Worm (Caenorhabditis elegans) whole organism, L2 larva: Measurements from ENCODE around the gene col-74.

Source experiments
- aly-2 ChIP-seq: fragments of 150-350 bp; optimal IDR thresholded peaks from 2 replicates; lab custom pipeline; 2014; ENCODE audit warnings: missing biosample characterization, missing genetic modification characterization
- ama-1 ChIP-seq: fragments of 150-350 bp; optimal IDR thresholded peaks from 2 replicates; lab custom pipeline; 2018; ENCODE audit warnings: inconsistent platforms
- elt-3 ChIP-seq: sonication (generic microtip); optimal IDR thresholded peaks from 2 replicates; lab custom pipeline; 2017; ENCODE audit warnings: missing biosample characterization, missing genetic modification characterization
- mab-5 ChIP-seq: fragments of 150-350 bp; optimal IDR thresholded peaks from 2 replicates; lab custom pipeline; 2014; ENCODE audit warnings: missing biosample characterization, missing genetic modification characterization
- mdl-1 ChIP-seq, 2 experiments: fragments of 150-350 bp in 1 of 2; sonication (generic microtip) in 1 of 2; optimal IDR thresholded peaks; 2 replicates each; lab custom pipeline; 2017; ENCODE audit warnings: missing biosample characterization in 2 of 2, missing genetic modification characterization in 2 of 2
- nhr-237 ChIP-seq: fragments of 150-350 bp; optimal IDR thresholded peaks from 2 replicates; lab custom pipeline; 2014; ENCODE audit warnings: missing biosample characterization, missing genetic modification characterization
- sma-3 ChIP-seq: sonication (generic microtip); optimal IDR thresholded peaks from 2 replicates; lab custom pipeline; 2016; ENCODE audit warnings: missing genetic modification reagents, missing genetic modification characterization, missing compliant biosample characterization
- snpc-4 ChIP-seq: fragments of 150-350 bp; optimal IDR thresholded peaks from 2 replicates; lab custom pipeline; 2014; ENCODE audit warnings: missing biosample characterization, missing genetic modification characterization
- unc-55 ChIP-seq: fragments of 150-350 bp; sonication (generic microtip); optimal IDR thresholded peaks from 3 replicates; lab custom pipeline; 2014; ENCODE audit warnings: missing biosample characterization, missing genetic modification reagents, missing genetic modification characterization
- unc-62 ChIP-seq: fragments of 150-350 bp; optimal IDR thresholded peaks from 2 replicates; lab custom pipeline; 2014; ENCODE audit warnings: missing biosample characterization, missing genetic modification reagents, missing genetic modification characterization
- ztf-11 ChIP-seq: sonication (generic microtip); optimal IDR thresholded peaks from 2 replicates; lab custom pipeline; 2017; ENCODE audit warnings: missing biosample characterization, missing genetic modification characterization

- TF ChIP-seq nhr-237 (tag; lab: Kevin White, UChicago) (no peak), ztf-11 (tag; lab: Kevin White, UChicago) (no peak), aly-2 (tag; lab: Kevin White, UChicago) (no peak), mab-5 (tag; lab: Kevin White, UChicago) (no peak), ama-1 (lab: Kevin White, UChicago) (no peak), unc-62 (no peak), elt-3 (no peak), sma-3 (GFP tag; lab: Kevin White, UChicago) (no peak), snpc-4 (tag; lab: Kevin White, UChicago) (no peak), unc-55 (no peak), mdl-1 (tag; optimal IDR thresholded peaks at IDR 0.05; lab: Kevin White, UChicago) (no peak)
Measured at ce11 chrII:5801075-5801474, 29.1 kb upstream of the col-74 start, which contains the start of the genes K05F1.9 and K05F1.1.
